Worm (Caenorhabditis elegans): Measurements from ENCODE around the gene ZK899.2.

The ZK899.2 gene

DNA sequence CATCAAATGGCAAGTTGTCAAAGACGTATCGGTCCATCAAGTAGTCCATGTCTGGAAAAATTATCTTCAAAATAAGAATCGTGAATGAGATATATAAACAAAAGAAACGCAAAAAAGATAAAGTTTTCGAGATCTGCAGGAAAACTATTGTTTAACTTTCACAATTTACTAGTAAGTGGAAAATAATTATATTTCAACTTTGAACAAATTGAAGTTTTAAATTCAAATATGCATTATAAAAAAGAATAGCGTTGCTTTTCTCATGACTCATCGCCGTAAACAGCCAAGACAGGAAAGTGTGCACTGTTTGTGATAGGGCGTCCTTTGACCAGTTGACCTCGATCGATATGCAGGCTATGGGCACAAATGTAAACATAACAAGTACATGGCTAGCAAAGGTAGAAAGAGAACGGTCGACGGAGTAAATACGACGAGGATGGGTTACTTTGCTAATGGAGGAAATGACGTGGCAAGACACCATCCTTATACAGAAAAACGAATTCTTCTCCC lies at the start of gene ZK899.2:
TSS of gene ZK899.2 (minus strand) at position 51 of the 510 bp plus-strand sequence.
- no peak for TF ChIP-seq cog-1 (tag; optimal IDR thresholded peaks at IDR 0.05)
- TF ChIP-seq med-1 (GFP tag; optimal IDR thresholded peaks at IDR 0.05; ENCODE audit: insufficient read depth), result no peak
- no peak for TF ChIP-seq ref-1 (GFP tag; conservative IDR thresholded peaks at IDR 0.05)
- TF ChIP-seq ztf-29 (GFP tag; IDR thresholded peaks at IDR 0.05), result no peak
- no peak for TF ChIP-seq ztf-23 (GFP tag; IDR thresholded peaks at IDR 0.05)
- no peak for TF ChIP-seq tab-1 (GFP tag; IDR thresholded peaks at IDR 0.05)
- no peak for TF ChIP-seq T22C8.4 (GFP tag; IDR thresholded peaks at IDR 0.05)
- TF ChIP-seq klf-2 (GFP tag; conservative IDR thresholded peaks at IDR 0.05), result no peak
- TF ChIP-seq flt-1 (GFP tag; IDR thresholded peaks at IDR 0.05), result no peak

DNA sequence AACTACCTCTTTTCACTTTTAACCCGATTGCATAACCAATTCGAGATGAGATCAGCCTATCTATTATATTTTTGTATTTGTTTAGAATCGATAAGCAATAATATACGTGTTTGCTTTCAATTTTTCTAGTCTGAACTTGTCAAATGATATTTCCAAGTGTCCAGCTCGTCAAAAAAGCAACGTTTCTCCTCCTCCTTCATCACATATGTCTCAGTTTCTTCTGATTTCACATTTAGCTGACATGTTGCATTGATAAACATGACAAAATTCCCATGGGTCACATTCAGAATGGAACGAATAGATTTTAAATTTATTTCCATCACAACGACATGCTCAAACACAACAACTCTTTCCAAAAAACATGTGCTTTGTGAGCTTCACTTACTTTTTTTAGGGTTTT lies 47.6 kb upstream of the ZK899.2 start:
- TF ChIP-seq T22C8.4 (GFP tag; IDR thresholded peaks at IDR 0.05) (no peak), ref-1 (GFP tag; conservative IDR thresholded peaks at IDR 0.05) (no peak), cog-1 (tag; optimal IDR thresholded peaks at IDR 0.05) (no peak)

DNA sequence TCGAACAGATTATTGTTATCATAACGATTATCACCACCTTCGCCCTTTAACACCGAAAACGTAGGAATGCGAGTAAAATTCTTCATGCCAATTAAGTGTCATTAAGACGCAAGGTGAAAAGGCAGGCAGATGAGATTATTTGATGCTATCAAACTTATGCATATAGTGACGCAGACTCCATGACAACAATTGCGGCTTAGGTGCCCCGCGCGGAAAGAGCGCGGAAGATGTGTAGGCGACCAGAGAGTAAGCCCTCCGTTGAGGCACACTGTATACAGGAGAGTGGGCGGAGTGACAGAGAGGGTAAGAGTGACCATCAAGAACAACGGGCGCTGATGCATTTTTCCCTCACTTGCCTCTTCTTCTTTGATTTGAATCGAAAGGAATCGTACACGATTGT lies 42.9 kb upstream of the ZK899.2 start:
- TF ChIP-seq klf-2 (GFP tag; conservative IDR thresholded peaks at IDR 0.05), result no peak
- no peak for TF ChIP-seq tab-1 (GFP tag; IDR thresholded peaks at IDR 0.05)
- peak; percentile 86 for TF ChIP-seq ztf-29 (GFP tag; IDR thresholded peaks at IDR 0.05)

DNA sequence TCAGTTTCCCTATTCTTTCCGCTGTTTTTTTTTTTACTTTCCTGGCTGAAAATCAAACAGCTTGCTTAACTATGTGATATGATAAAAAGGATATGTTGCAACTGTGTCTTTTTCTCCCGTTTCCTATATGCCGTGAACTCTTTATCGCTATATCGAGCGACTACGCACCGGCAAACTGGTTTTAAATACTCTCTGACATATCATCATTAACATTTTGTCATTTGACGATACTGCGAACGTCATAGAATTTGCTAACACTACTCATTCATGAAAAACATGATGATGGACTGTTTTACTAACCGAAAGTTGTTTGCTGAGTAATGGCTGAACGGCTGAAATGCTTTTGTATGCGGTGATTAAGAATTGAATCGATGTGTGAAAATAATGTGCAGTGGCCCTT lies 39.6 kb upstream of the ZK899.2 start:
- TF ChIP-seq ztf-23 (GFP tag; IDR thresholded peaks at IDR 0.05), result no peak

DNA sequence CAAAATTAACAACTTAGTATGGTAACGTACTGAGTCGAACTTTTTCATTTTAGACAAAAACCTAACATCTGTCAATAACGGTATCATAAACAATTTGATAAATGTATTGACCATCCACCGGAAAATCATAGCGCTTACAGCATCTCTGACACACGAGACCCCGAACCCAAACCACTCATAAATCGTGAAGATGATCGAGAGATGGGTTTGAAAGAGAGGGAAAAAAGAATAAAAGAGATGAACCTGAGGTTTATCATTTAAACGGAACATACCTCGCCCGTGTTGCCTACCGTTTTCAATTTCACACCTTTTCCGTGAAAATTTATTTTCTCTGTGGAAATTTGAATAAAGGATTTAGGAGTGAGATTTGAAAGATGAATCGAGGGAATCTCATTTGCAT lies 37.8 kb upstream of the ZK899.2 start:
- no peak for TF ChIP-seq ztf-23 (GFP tag; IDR thresholded peaks at IDR 0.05)
- no peak for TF ChIP-seq cog-1 (tag; optimal IDR thresholded peaks at IDR 0.05)
- TF ChIP-seq tab-1 (GFP tag; IDR thresholded peaks at IDR 0.05), result no peak
- TF ChIP-seq T22C8.4 (GFP tag; IDR thresholded peaks at IDR 0.05), result no peak
- TF ChIP-seq klf-2 (GFP tag; conservative IDR thresholded peaks at IDR 0.05), result no peak
- no peak for TF ChIP-seq ztf-29 (GFP tag; IDR thresholded peaks at IDR 0.05)
- no peak for TF ChIP-seq flt-1 (GFP tag; IDR thresholded peaks at IDR 0.05)
- TF ChIP-seq med-1 (GFP tag; optimal IDR thresholded peaks at IDR 0.05; ENCODE audit: insufficient read depth), result no peak
- no peak for TF ChIP-seq ref-1 (GFP tag; conservative IDR thresholded peaks at IDR 0.05)

DNA sequence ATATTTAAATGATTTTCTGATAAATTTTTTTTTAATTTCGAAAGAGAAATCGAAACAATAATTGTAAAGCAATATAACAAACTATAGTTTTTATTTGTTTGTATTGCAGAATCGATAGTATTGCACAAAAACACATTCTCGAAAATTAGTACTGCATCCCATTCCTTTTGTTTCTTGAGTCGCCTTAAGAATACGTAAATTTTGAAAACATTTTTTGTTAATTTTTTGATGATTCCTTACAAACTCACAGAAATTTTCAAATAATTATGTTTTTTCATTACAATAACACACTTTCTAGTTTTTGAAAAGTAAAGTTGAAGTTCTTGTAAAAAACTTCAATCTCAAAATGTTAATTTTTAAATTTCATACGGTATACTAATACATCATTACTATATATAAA lies 34.4 kb upstream of the ZK899.2 start:
- TF ChIP-seq ztf-23 (GFP tag; IDR thresholded peaks at IDR 0.05) (no peak), tab-1 (GFP tag; IDR thresholded peaks at IDR 0.05) (no peak), cog-1 (tag; optimal IDR thresholded peaks at IDR 0.05) (no peak), flt-1 (GFP tag; IDR thresholded peaks at IDR 0.05) (no peak), T22C8.4 (GFP tag; IDR thresholded peaks at IDR 0.05) (no peak), ref-1 (GFP tag; conservative IDR thresholded peaks at IDR 0.05) (no peak), med-1 (GFP tag; optimal IDR thresholded peaks at IDR 0.05; ENCODE audit: insufficient read depth) (no peak), ztf-29 (GFP tag; IDR thresholded peaks at IDR 0.05) (no peak), klf-2 (GFP tag; conservative IDR thresholded peaks at IDR 0.05) (no peak)

DNA sequence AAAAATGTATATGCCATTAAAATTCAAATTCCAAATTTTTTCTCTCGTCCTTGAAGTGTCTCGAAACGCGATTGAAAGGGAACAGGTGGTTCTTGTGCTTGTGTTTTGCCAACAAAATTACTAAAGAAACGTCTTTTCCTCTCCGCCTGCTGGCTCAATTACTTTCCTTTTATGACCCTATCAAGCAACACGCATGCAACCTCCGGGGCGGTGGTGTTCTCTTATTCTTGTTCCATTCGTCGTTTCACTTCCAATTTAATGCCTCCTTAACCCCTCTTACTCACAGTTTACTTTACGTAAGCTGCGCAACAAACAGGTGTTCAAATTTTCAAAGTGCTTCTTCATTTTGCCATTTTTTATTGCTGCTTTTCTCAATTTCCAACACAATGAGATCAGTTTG lies 32.0 kb upstream of the ZK899.2 start:
- TF ChIP-seq med-1 (GFP tag; optimal IDR thresholded peaks at IDR 0.05; ENCODE audit: insufficient read depth) (no peak), tab-1 (GFP tag; IDR thresholded peaks at IDR 0.05) (no peak), ref-1 (GFP tag; conservative IDR thresholded peaks at IDR 0.05) (no peak), T22C8.4 (GFP tag; IDR thresholded peaks at IDR 0.05) (no peak), ztf-29 (GFP tag; IDR thresholded peaks at IDR 0.05) (no peak), klf-2 (GFP tag; conservative IDR thresholded peaks at IDR 0.05) (no peak), ztf-23 (GFP tag; IDR thresholded peaks at IDR 0.05) (no peak), flt-1 (GFP tag; IDR thresholded peaks at IDR 0.05) (no peak), cog-1 (tag; optimal IDR thresholded peaks at IDR 0.05) (no peak)

DNA sequence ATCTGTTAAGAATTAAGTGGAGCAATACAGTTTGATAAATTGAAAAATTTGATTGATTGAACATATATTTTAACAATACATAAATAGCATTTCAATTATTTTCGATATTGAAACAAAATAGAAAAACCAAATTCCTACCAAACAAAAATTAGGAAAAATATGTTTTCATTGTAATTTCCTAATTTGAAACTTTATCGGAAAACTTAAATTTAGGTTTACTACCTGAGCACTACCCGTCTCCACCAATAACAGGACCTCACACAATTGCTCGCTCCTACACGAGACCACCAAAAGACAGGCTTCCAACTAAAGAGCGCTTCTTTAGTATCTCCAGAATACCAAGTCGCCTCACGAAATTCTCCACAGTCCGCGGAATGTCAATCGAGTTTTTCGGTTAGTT lies 25.0 kb upstream of the ZK899.2 start:
- no peak for TF ChIP-seq klf-2 (GFP tag; conservative IDR thresholded peaks at IDR 0.05)

ce11 chrX:9472170-9472569 lies 20.4 kb upstream of the ZK899.2 start, which contains the start of gene gap-2:
gap-2 (plus strand) TSS chrX:9472470.
- TF ChIP-seq ztf-29 (GFP tag; IDR thresholded peaks at IDR 0.05) (no peak), klf-2 (GFP tag; conservative IDR thresholded peaks at IDR 0.05) (no peak)

- peak; percentile 91 for TF ChIP-seq T22C8.4 (GFP tag; IDR thresholded peaks at IDR 0.05)
- TF ChIP-seq ztf-23 (GFP tag; IDR thresholded peaks at IDR 0.05), result peak; percentile 94
- TF ChIP-seq ztf-29 (GFP tag; IDR thresholded peaks at IDR 0.05), result peak; percentile 92
- TF ChIP-seq flt-1 (GFP tag; IDR thresholded peaks at IDR 0.05), result peak; percentile 97
- TF ChIP-seq cog-1 (tag; optimal IDR thresholded peaks at IDR 0.05), result peak; percentile 84
- TF ChIP-seq klf-2 (GFP tag; conservative IDR thresholded peaks at IDR 0.05), result peak; percentile 90
- peak; percentile 75 for TF ChIP-seq med-1 (GFP tag; optimal IDR thresholded peaks at IDR 0.05; ENCODE audit: insufficient read depth)
- peak; percentile 87 for TF ChIP-seq ref-1 (GFP tag; conservative IDR thresholded peaks at IDR 0.05)
- peak; percentile 94 for TF ChIP-seq tab-1 (GFP tag; IDR thresholded peaks at IDR 0.05)
Observed at ce11 chrX:9467573-9467972, 15.8 kb upstream of the ZK899.2 start.

ce11 chrX:9465722-9466132 lies 13.9 kb upstream of the ZK899.2 start:
- TF ChIP-seq ztf-23 (GFP tag; IDR thresholded peaks at IDR 0.05) (peak; percentile 79), ref-1 (GFP tag; conservative IDR thresholded peaks at IDR 0.05) (no peak), T22C8.4 (GFP tag; IDR thresholded peaks at IDR 0.05) (peak; percentile 98), klf-2 (GFP tag; conservative IDR thresholded peaks at IDR 0.05) (no peak), cog-1 (tag; optimal IDR thresholded peaks at IDR 0.05) (peak; percentile 97), ztf-29 (GFP tag; IDR thresholded peaks at IDR 0.05) (no peak), tab-1 (GFP tag; IDR thresholded peaks at IDR 0.05) (no peak), flt-1 (GFP tag; IDR thresholded peaks at IDR 0.05) (peak; percentile 70; the same call in 1 of the 2 replicates), med-1 (GFP tag; optimal IDR thresholded peaks at IDR 0.05; ENCODE audit: insufficient read depth) (no peak)
